Worm (Caenorhabditis elegans) whole organism, L4/young adult: ENCODE measurements around the gene nspg-13.
A peak's percentile ranks its signal among the peaks of the same experiment; 100 is the strongest.

Source experiments
- W03F9.2 ChIP-seq: fragments of 150-350 bp; optimal IDR thresholded peaks from 2 replicates; lab custom pipeline; 2014; ENCODE audit warnings: missing biosample characterization, missing genetic modification characterization
- dao-5 ChIP-seq: sonication (generic microtip); optimal IDR thresholded peaks from 2 replicates; lab custom pipeline; 2016; ENCODE audit warnings: missing genotype, missing genetic modification characterization, moderate library complexity, missing compliant biosample characterization
- him-1 ChIP-seq: sonication (generic microtip); optimal IDR thresholded peaks from 2 replicates; lab custom pipeline; 2016; ENCODE audit warnings: missing genotype, missing genetic modification reagents, missing genetic modification characterization, missing compliant biosample characterization

The nspg-13 gene

DNA sequence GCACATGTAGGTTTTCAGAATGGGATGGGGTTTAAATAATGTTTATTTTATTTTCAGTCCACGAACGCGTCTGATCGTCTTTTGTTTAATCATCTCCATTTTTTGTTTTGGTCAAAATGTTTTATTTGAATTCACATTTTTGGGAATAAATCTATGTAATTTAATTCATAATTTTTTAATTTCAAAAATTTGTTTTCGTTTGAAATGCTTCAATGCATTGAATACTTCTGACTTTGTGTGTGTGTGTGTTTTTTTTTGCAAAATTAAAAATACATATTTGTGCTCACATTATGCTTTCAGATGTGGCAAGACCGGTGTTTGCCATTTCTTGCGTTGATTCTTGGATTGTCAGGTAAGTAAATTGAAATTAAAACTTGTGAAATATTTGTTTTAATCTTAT, at the start of gene nspg-13:
Gene nspg-13 (plus strand): TSS at position 301 of the 400 bp plus-strand sequence.
- no peak for TF ChIP-seq W03F9.2 (tag; lab: Kevin White, UChicago)
- no peak for TF ChIP-seq him-1 (tag; lab: Kevin White, UChicago)
- TF ChIP-seq dao-5 (tag; lab: Kevin White, UChicago): no peak

DNA sequence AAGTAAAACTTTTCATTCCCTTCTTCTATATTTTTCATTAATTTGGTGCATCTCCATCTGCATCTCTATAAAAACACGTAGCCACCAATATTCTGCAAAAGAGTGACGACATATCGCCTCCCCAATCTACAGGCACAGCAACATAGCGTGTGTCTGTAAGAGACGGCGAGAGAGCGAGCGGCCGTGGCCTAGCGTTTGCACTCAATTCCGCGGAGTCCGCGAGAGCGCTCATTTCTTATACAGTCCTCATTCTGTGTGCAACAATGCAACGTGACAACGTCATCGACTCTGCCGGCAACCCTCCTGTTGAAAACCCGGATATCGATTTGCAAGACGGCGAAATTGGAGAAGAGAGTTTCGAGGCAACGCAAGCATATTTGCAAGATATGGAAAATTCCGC, 49.4 kb upstream of the nspg-13 start, which contains the start of gene H28G03.2:
Gene H28G03.2 (plus strand): TSS at position 200 of the 400 bp plus-strand sequence.
- TF ChIP-seq W03F9.2 (tag; lab: Kevin White, UChicago) (no peak), dao-5 (tag; lab: Kevin White, UChicago) (no peak)

DNA sequence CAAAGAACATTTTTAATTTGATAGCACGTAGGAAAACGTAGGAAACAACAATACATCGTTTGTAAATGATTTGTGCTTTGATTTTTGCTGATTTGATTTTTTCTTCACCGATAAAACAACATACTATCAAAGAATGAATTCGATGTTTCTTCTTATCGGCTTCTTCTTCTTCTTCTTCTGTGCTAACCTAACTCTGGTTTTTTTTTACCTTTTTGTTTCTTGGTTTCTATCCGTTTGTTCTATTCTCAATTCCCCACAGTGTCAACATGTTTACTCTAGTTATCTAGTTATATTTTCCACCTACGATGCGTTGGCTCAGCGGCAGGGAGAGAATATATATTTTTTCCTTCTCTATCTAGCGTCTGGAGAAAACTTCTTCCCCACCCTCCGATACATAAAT, 47.2 kb upstream of the nspg-13 start:
- no peak for TF ChIP-seq him-1 (tag; lab: Kevin White, UChicago)
- no peak for TF ChIP-seq dao-5 (tag; lab: Kevin White, UChicago)
- TF ChIP-seq W03F9.2 (tag; lab: Kevin White, UChicago): no peak

ce11 chrX:5208326-5208725, 46.7 kb upstream of the nspg-13 start:
- TF ChIP-seq dao-5 (tag; lab: Kevin White, UChicago): no peak
- no peak for TF ChIP-seq him-1 (tag; lab: Kevin White, UChicago)
- TF ChIP-seq W03F9.2 (tag; lab: Kevin White, UChicago): no peak

ce11 chrX:5208831-5209230, 46.2 kb upstream of the nspg-13 start:
- TF ChIP-seq him-1 (tag; lab: Kevin White, UChicago) (no peak), W03F9.2 (tag; lab: Kevin White, UChicago) (no peak), dao-5 (tag; lab: Kevin White, UChicago) (no peak)

DNA sequence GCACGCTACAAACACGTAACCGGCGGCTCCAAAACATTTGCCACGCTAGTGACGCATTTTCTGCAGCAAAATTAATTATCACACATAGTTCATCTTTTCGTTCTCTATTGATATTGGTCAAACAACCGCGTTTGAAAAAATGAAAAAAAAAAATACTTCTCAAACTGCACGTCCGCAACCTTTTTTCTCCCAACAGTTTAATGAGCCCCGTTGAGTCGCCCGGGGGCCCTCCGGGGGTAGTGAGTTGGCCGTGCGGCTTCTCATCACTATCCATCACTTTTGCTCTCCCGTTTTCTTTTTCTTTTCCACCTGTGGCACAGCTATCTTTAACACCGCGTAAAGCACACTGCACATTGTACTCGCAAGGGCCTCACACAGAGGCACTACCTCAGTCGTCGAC, 45.6 kb upstream of the nspg-13 start:
- TF ChIP-seq him-1 (tag; lab: Kevin White, UChicago): no peak

DNA sequence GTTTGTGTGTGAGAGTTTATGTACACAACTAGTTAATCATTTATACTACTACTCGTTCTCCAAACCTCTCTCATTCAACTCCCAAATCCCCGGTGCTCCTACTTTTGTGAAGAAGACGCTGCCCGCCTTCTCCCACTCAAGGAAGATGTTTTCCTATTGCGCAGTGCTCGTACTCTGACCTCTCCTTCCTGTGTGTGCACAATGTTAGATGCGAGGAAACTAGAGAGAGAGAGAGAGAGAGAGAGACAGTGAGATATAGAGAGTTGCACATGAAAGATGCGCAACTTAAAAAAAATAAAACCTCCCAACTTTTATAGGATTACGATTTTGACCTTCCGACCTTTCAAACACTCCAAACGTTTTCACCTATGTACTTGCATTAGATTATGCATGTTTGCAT, 44.5 kb upstream of the nspg-13 start:
- TF ChIP-seq dao-5 (tag; lab: Kevin White, UChicago) (no peak), W03F9.2 (tag; lab: Kevin White, UChicago) (no peak), him-1 (tag; lab: Kevin White, UChicago) (peak; percentile 32)

ce11 chrX:5210927-5211655, 43.9 kb upstream of the nspg-13 start:
- no peak for TF ChIP-seq him-1 (tag; lab: Kevin White, UChicago)
- no peak for TF ChIP-seq dao-5 (tag; lab: Kevin White, UChicago)
- TF ChIP-seq W03F9.2 (tag; lab: Kevin White, UChicago): no peak

DNA sequence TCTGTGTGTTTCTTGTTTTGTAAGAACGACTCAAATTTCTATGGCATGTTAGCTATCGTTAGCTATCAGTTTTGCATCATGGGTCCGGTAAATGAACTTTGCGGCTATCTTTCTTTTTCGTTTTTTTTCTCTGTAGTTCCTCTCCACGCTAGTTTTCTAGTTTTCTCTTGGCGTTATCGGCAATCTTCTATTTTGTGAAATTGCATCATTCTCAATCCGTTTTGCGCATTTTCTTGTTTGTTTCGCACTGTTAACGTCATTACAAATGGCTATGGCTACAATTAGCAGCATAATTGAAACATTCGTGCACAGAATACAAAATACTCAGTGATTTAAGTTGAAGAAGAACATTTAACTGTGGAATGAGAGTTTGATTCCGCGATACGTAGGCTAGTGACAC, 42.0 kb upstream of the nspg-13 start:
- TF ChIP-seq him-1 (tag; lab: Kevin White, UChicago): no peak
- TF ChIP-seq W03F9.2 (tag; lab: Kevin White, UChicago): no peak
- no peak for TF ChIP-seq dao-5 (tag; lab: Kevin White, UChicago)

DNA sequence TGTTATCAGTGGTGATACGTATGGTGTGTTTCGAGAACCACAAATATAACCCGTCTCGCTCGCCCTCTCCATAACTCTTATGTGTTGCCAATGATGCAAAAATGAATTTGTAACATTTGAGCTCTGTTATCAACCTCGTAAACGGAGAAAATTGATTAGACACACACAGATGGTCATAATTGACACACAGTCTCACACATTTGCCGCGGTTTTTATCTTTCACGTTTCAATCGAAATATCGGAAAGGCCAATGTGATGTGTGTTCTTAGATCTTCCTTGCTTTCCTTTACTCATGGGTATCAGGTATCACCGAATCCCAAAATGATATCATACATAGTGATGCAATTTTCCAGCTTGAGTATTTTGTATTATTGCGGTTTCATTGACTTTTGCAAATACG, 41.4 kb upstream of the nspg-13 start:
- TF ChIP-seq W03F9.2 (tag; lab: Kevin White, UChicago) (no peak), dao-5 (tag; lab: Kevin White, UChicago) (no peak)

- TF ChIP-seq him-1 (tag; lab: Kevin White, UChicago): no peak
- no peak for TF ChIP-seq W03F9.2 (tag; lab: Kevin White, UChicago)
- no peak for TF ChIP-seq dao-5 (tag; lab: Kevin White, UChicago)
These were observed 40.2 kb upstream of the nspg-13 start for ce11 chrX:5214790-5215189.

DNA sequence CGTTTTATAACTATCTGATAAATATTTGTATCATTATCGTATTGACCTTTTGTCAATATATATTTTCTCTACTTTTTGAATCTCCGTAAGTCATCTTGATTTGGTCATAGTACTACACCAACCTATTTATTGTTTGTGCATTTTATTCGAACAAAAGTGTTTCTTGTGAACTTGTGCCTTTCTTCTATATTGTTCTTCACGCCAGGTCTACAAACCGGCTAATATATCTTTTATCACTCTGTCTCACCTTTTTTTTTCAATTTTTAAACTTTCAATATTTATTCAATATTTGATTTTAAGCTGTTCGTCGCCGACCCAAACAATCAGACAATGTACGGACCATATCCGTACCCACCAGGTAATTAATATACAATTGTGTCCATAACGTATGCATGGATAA, 38.9 kb upstream of the nspg-13 start, which contains the start of gene hrpa-2:
Gene hrpa-2 (plus strand): TSS at position 301 of the 400 bp plus-strand sequence.
- no peak for TF ChIP-seq dao-5 (tag; lab: Kevin White, UChicago)

- TF ChIP-seq him-1 (tag; lab: Kevin White, UChicago) (no peak), W03F9.2 (tag; lab: Kevin White, UChicago) (no peak), dao-5 (tag; lab: Kevin White, UChicago) (no peak)
These were observed 36.7 kb upstream of the nspg-13 start for ce11 chrX:5218323-5218722.

DNA sequence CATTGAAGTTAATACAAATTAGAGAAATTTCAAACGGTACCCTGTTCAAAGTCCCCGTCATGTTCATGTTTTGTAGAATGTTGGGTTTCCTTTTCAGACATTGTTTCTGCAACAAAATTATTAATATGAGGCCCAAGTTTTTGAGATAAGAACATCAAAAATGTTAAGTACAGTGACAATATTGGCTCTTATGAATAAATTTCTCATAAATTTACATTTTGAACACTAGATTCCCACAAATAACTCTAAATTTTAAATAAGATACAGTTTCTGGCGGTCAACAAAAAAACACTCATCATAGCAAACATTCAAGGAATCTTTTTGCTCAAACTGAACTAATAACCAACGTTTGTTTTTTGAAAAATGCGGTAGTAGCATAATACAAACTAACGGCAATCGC, 28.7 kb upstream of the nspg-13 start, which contains the start of gene H28G03.3:
Gene H28G03.3 (minus strand): TSS at position 101 of the 400 bp plus-strand sequence.
- no peak for TF ChIP-seq W03F9.2 (tag; lab: Kevin White, UChicago)
- TF ChIP-seq him-1 (tag; lab: Kevin White, UChicago): no peak
- TF ChIP-seq dao-5 (tag; lab: Kevin White, UChicago): no peak
